Fruit fly (Drosophila melanogaster) whole organism, embryonic: ENCODE measurements around the gene CG15347.

Experiments
- Ada2b ChIP-seq: fragments of 200-800 bp; sonication (Bioruptor generic); IDR thresholded peaks from 2 replicates; pipeline ENCODE4 v1.3.6; 2022; ENCODE audit warnings: missing biosample characterization, missing genetic modification characterization
- CG10209 ChIP-seq: fragments of 200-800 bp; sonication (Bioruptor generic); optimal IDR thresholded peaks from 3 replicates; lab custom pipeline; 2017; ENCODE audit warnings: missing biosample characterization, mild to moderate bottlenecking, missing genetic modification characterization, missing genetic modification reagents
- CG11085 ChIP-seq: fragments of 200-800 bp; sonication (Bioruptor generic); IDR thresholded peaks from 2 replicates; pipeline ENCODE4 v1.3.6; 2022; ENCODE audit warnings: missing biosample characterization, missing genetic modification characterization
- CG14710 ChIP-seq: fragments of 200-800 bp; sonication (Bioruptor generic); optimal IDR thresholded peaks from 3 replicates; lab custom pipeline; 2019; ENCODE audit warnings: missing biosample characterization, mild to moderate bottlenecking, missing genetic modification characterization, moderate library complexity
- CG14965 ChIP-seq: fragments of 200-800 bp; sonication (Bioruptor generic); optimal IDR thresholded peaks from 2 replicates; lab custom pipeline; 2016; ENCODE audit warnings: missing biosample characterization, missing genetic modification characterization, borderline replicate concordance
- CG2116 ChIP-seq: fragments of 200-800 bp; sonication (Bioruptor generic); optimal IDR thresholded peaks from 3 replicates; lab custom pipeline; 2018; ENCODE audit warnings: missing biosample characterization, mild to moderate bottlenecking, missing genetic modification characterization
- CG3065 ChIP-seq: fragments of 200-800 bp; sonication (Bioruptor generic); optimal IDR thresholded peaks from 2 replicates; lab custom pipeline; 2016; ENCODE audit warnings: missing biosample characterization, missing genetic modification characterization
- CG3838 ChIP-seq: fragments of 200-800 bp; sonication (Bioruptor generic); optimal IDR thresholded peaks from 3 replicates; lab custom pipeline; 2016; ENCODE audit warnings: missing biosample characterization, missing genetic modification characterization
- CG8089 ChIP-seq: fragments of 200-800 bp; sonication (Bioruptor generic); optimal IDR thresholded peaks from 3 replicates; lab custom pipeline; 2016; ENCODE audit warnings: missing biosample characterization, missing genetic modification characterization
- CG8924 ChIP-seq: fragments of 200-800 bp; optimal IDR thresholded peaks from 3 replicates; lab custom pipeline; 2019; ENCODE audit warnings: missing biosample characterization, mild to moderate bottlenecking, missing genetic modification characterization, moderate library complexity
- Camta ChIP-seq: fragments of 200-800 bp; sonication (Bioruptor generic); optimal IDR thresholded peaks from 2 replicates; lab custom pipeline; 2016; ENCODE audit warnings: missing biosample characterization, missing genetic modification characterization
- CkIIα-i1 ChIP-seq: fragments of 200-800 bp; sonication (Bioruptor generic); IDR thresholded peaks from 2 replicates; pipeline ENCODE4 v1.3.6; 2022; ENCODE audit warnings: missing biosample characterization, missing genetic modification characterization
- Dip2 ChIP-seq: fragments of 200-800 bp; sonication (Bioruptor generic); IDR thresholded peaks from 2 replicates; pipeline ENCODE4 v1.3.6; 2022; ENCODE audit warnings: missing biosample characterization, missing genetic modification characterization
- Dip3 ChIP-seq: fragments of 200-800 bp; sonication (Bioruptor generic); optimal IDR thresholded peaks from 3 replicates; lab custom pipeline; 2016; ENCODE audit warnings: missing biosample characterization, missing genetic modification characterization
- Doc2 ChIP-seq: fragments of 200-800 bp; sonication (Bioruptor generic); IDR thresholded peaks from 2 replicates; pipeline ENCODE4 v1.3.6; 2022; ENCODE audit warnings: missing biosample characterization, missing genetic modification characterization
- Dp ChIP-seq: fragments of 200-800 bp; sonication (Bioruptor generic); optimal IDR thresholded peaks from 2 replicates; lab custom pipeline; 2018; ENCODE audit warnings: missing biosample characterization, mild to moderate bottlenecking, missing genetic modification characterization, moderate library complexity
- Dref ChIP-seq: fragments of 200-800 bp; sonication (Bioruptor generic); IDR thresholded peaks from 2 replicates; pipeline ENCODE4 v1.3.6; 2022; ENCODE audit warnings: missing biosample characterization, missing genetic modification characterization
- Drgx ChIP-seq: fragments of 200-800 bp; sonication (Bioruptor generic); IDR thresholded peaks from 2 replicates; pipeline ENCODE4 v1.3.6; 2022; ENCODE audit warnings: missing biosample characterization, missing genetic modification characterization
- E2f1 ChIP-seq: fragments of 200-800 bp; sonication (Bioruptor generic); IDR thresholded peaks from 2 replicates; pipeline ENCODE4 v1.3.6; 2022; ENCODE audit warnings: missing biosample characterization, missing genetic modification characterization
- E2f2 ChIP-seq: fragments of 200-800 bp; sonication (Bioruptor generic); IDR thresholded peaks from 2 replicates; pipeline ENCODE4 v1.3.6; 2022; ENCODE audit warnings: missing biosample characterization, missing genetic modification characterization
- Gsc ChIP-seq: fragments of 200-800 bp; sonication (Bioruptor generic); IDR thresholded peaks from 2 replicates; pipeline ENCODE4 v1.3.6; 2022; ENCODE audit warnings: missing biosample characterization, missing genetic modification characterization
- H15 ChIP-seq: fragments of 200-800 bp; sonication (Bioruptor generic); IDR thresholded peaks from 3 replicates; pipeline ENCODE4 v1.3.6; 2022; ENCODE audit warnings: missing biosample characterization, missing genetic modification characterization
- Med ChIP-seq: fragments of 200-800 bp; sonication (Bioruptor generic); peaks from one replicate; lab custom pipeline; 2016; ENCODE audit warnings: missing biosample characterization, missing genetic modification characterization, mild to moderate bottlenecking, inconsistent platforms, moderate library complexity
- Neu2 ChIP-seq: fragments of 200-800 bp; sonication (Bioruptor generic); optimal IDR thresholded peaks from 3 replicates; lab custom pipeline; 2016; ENCODE audit warnings: missing biosample characterization, missing genetic modification characterization, borderline replicate concordance
- Ptx1 ChIP-seq: fragments of 200-800 bp; sonication (Bioruptor generic); IDR thresholded peaks from 2 replicates; pipeline ENCODE4 v1.3.6; 2022; ENCODE audit warnings: missing biosample characterization, missing genetic modification characterization
- Sox102F ChIP-seq: fragments of 200-800 bp; sonication (Bioruptor generic); optimal IDR thresholded peaks from 2 replicates; lab custom pipeline; 2018; ENCODE audit warnings: missing biosample characterization, mild to moderate bottlenecking, missing genetic modification characterization, moderate library complexity
- Sry-δ ChIP-seq: fragments of 200-800 bp; sonication (Bioruptor generic); optimal IDR thresholded peaks from 2 replicates; lab custom pipeline; 2016; ENCODE audit warnings: missing biosample characterization, missing genetic modification characterization
- Stat92E ChIP-seq, 3 experiments: fragments of >200 bp in 2 of 3; fragments of 200-800 bp in 1 of 3; sonication (Bioruptor generic) in 1 of 3; optimal IDR thresholded peaks; 2 replicates each; lab custom pipeline; 2017 to 2019; ENCODE audit warnings: missing biosample characterization in 3 of 3, missing genetic modification characterization in 3 of 3, mild to moderate bottlenecking in 1 of 3, moderate library complexity in 1 of 3
- Usf ChIP-seq: fragments of 200-800 bp; sonication (Bioruptor generic); optimal IDR thresholded peaks from 2 replicates; lab custom pipeline; 2017; ENCODE audit warnings: missing genotype, missing biosample characterization, missing genetic modification characterization
- ash1 ChIP-seq: fragments of 200-800 bp; sonication (Bioruptor generic); optimal IDR thresholded peaks from 2 replicates; lab custom pipeline; 2018; ENCODE audit warnings: missing biosample characterization, mild to moderate bottlenecking, missing genetic modification characterization
- cato ChIP-seq: fragments of 200-800 bp; sonication (Bioruptor generic); optimal IDR thresholded peaks from 2 replicates; lab custom pipeline; 2016; ENCODE audit warnings: missing biosample characterization, missing genetic modification characterization, borderline replicate concordance
- da ChIP-seq: fragments of 200-800 bp; sonication (Bioruptor generic); optimal IDR thresholded peaks from 2 replicates; lab custom pipeline; 2016; ENCODE audit warnings: missing biosample characterization, missing genetic modification characterization
- fd64A ChIP-seq: fragments of 200-800 bp; sonication (Bioruptor generic); optimal IDR thresholded peaks from 3 replicates; lab custom pipeline; 2018; ENCODE audit warnings: missing biosample characterization, mild to moderate bottlenecking, missing genetic modification characterization
- ftz-f1 ChIP-seq: fragments of 200-800 bp; sonication (Bioruptor generic); optimal IDR thresholded peaks from 2 replicates; lab custom pipeline; 2016; ENCODE audit warnings: missing biosample characterization, missing genetic modification characterization
- gfzf ChIP-seq: fragments of 200-800 bp; sonication (Bioruptor generic); optimal IDR thresholded peaks from 2 replicates; lab custom pipeline; 2016; ENCODE audit warnings: missing biosample characterization, mild to moderate bottlenecking, missing genetic modification characterization, moderate library complexity
- hbn ChIP-seq: fragments of 200-800 bp; sonication (Bioruptor generic); IDR thresholded peaks from 2 replicates; pipeline ENCODE4 v1.3.6; 2022; ENCODE audit warnings: missing biosample characterization, missing genetic modification characterization; ENCODE audit not compliant: partially characterized antibody
- hkb ChIP-seq, 2 experiments: fragments of 200-800 bp in 1 of 2; fragments of >200 bp in 1 of 2; sonication (Bioruptor generic) in 1 of 2; IDR thresholded peaks in 1 of 2; optimal IDR thresholded peaks in 1 of 2; 2 replicates each; pipeline versions ENCODE4 v1.3.6 to Lab custom; 2017 to 2022; ENCODE audit warnings: missing biosample characterization in 1 of 2, missing genetic modification characterization in 1 of 2
- luna ChIP-seq: fragments of 200-800 bp; sonication (Bioruptor generic); optimal IDR thresholded peaks from 2 replicates; lab custom pipeline; 2016; ENCODE audit warnings: missing biosample characterization, missing genetic modification characterization
- pho ChIP-seq: fragments of 200-800 bp; sonication (Bioruptor generic); optimal IDR thresholded peaks from 2 replicates; lab custom pipeline; 2016; ENCODE audit warnings: missing biosample characterization, missing genetic modification characterization
- pzg ChIP-seq: fragments of 200-800 bp; sonication (Bioruptor generic); optimal IDR thresholded peaks from 3 replicates; lab custom pipeline; 2018; ENCODE audit warnings: missing biosample characterization, mild to moderate bottlenecking, missing genetic modification characterization, moderate library complexity
- row ChIP-seq: fragments of 200-800 bp; sonication (Bioruptor generic); IDR thresholded peaks from 3 replicates; pipeline ENCODE4 v1.3.6; 2022; ENCODE audit warnings: missing biosample characterization, missing genetic modification characterization
- run ChIP-seq: fragments of 200-800 bp; sonication (Bioruptor generic); optimal IDR thresholded peaks from 3 replicates; lab custom pipeline; 2018; ENCODE audit warnings: missing biosample characterization, mild to moderate bottlenecking, missing genetic modification characterization
- sens ChIP-seq: fragments of 200-800 bp; sonication (Bioruptor generic); peaks from one replicate; lab custom pipeline; 2016; ENCODE audit warnings: missing biosample characterization, missing genetic modification characterization
- sens-2 ChIP-seq: fragments of 200-800 bp; sonication (Bioruptor generic); IDR thresholded peaks from 2 replicates; pipeline ENCODE4 v1.3.6; 2022; ENCODE audit warnings: missing biosample characterization, missing genetic modification characterization
- stwl ChIP-seq: fragments of 200-800 bp; sonication (Bioruptor generic); optimal IDR thresholded peaks from 3 replicates; lab custom pipeline; 2018; ENCODE audit warnings: missing biosample characterization, mild to moderate bottlenecking, missing genetic modification characterization, moderate library complexity
- ttk ChIP-seq: fragments of 200-800 bp; sonication (Bioruptor generic); IDR thresholded peaks from 2 replicates; pipeline ENCODE4 v2.1.2; 2022; ENCODE audit warnings: missing biosample characterization, missing genetic modification characterization
- vfl ChIP-seq: fragments of 200-800 bp; sonication (Bioruptor generic); optimal IDR thresholded peaks from 2 replicates; lab custom pipeline; 2016; ENCODE audit warnings: missing biosample characterization, missing genetic modification characterization
- wdn ChIP-seq: fragments of 200-800 bp; sonication (Bioruptor generic); IDR thresholded peaks from 2 replicates; pipeline ENCODE4 v1.3.6; 2022; ENCODE audit warnings: missing biosample characterization, missing genetic modification characterization
- yki ChIP-seq: fragments of >200 bp; optimal IDR thresholded peaks from 3 replicates; lab custom pipeline; 2018

The CG15347 gene

dm6 chrX:8442161-8442560, 18.5 kb downstream of the CG15347 start, which contains the start of gene CG12123 (continued):
- TF ChIP-seq hbn (GFP tag; lab: Robert Waterston, UW) (no peak), Sry-δ (GFP tag; lab: Kevin White, UChicago) (peak; percentile 7), Gsc (GFP tag; lab: Robert Waterston, UW) (no peak), Doc2 (GFP tag; lab: Robert Waterston, UW) (no peak), wdn (GFP tag; lab: Robert Waterston, UW) (no peak), CG8089 (GFP tag; lab: Kevin White, UChicago) (no peak), Usf (GFP tag; lab: Kevin White, UChicago) (no peak), Dref (GFP tag; lab: Robert Waterston, UW) (peak; percentile 65), stwl (tag; lab: Kevin White, UChicago) (peak; percentile 5), Stat92E (GFP tag; optimal IDR thresholded peaks at IDR 0.05; lab: Kevin White, UChicago) (peak in 1 of 3 experiments; percentile 3), Sox102F (no peak), sens-2 (GFP tag; lab: Robert Waterston, UW) (no peak), Ada2b (GFP tag; lab: Robert Waterston, UW) (no peak), sens (GFP tag; lab: Kevin White, UChicago) (peak; percentile 21), CG11085 (no peak), Dp (peak; percentile 82), H15 (GFP tag; lab: Robert Waterston, UW) (no peak), run (tag; lab: Kevin White, UChicago) (no peak), vfl (GFP tag; lab: Kevin White, UChicago) (no peak), E2f1 (GFP tag; lab: Robert Waterston, UW) (0 out of 2 replicates have a peak, but pooled peaks have one; percentile 16), CG2116 (GFP tag; lab: Kevin White, UChicago) (no peak), CG8924 (tag; lab: Kevin White, UChicago) (peak; percentile 55), cato (GFP tag; lab: Kevin White, UChicago) (no peak), CkIIα-i1 (GFP tag; lab: Robert Waterston, UW) (no peak), CG3838 (GFP tag; lab: Kevin White, UChicago) (no peak), luna (GFP tag; lab: Kevin White, UChicago) (no peak), Ptx1 (GFP tag; lab: Robert Waterston, UW) (no peak), fd64A (no peak), Dip2 (no peak), CG14965 (GFP tag; lab: Kevin White, UChicago) (no peak), row (0 out of 3 replicates have a peak, but pooled peaks have one; percentile 19), pzg (GFP tag; lab: Kevin White, UChicago) (peak; percentile 72), Camta (no peak), CG14710 (tag; lab: Kevin White, UChicago) (peak; percentile 95), CG3065 (no peak), Dip3 (GFP tag; lab: Kevin White, UChicago) (no peak), gfzf (GFP tag; lab: Kevin White, UChicago) (peak; percentile 76), hkb (optimal IDR thresholded peaks at IDR 0.05; lab: Kevin White, UChicago) (peak; percentile 21), hkb (GFP tag; IDR thresholded peaks at IDR 0.05; lab: Robert Waterston, UW) (no peak), Neu2 (GFP tag; lab: Kevin White, UChicago) (no peak), pho (GFP tag; lab: Kevin White, UChicago) (no peak), CG10209 (GFP tag; lab: Kevin White, UChicago) (no peak), E2f2 (GFP tag; lab: Robert Waterston, UW) (peak; percentile 85), da (GFP tag; lab: Kevin White, UChicago) (no peak), ftz-f1 (GFP tag; lab: Kevin White, UChicago) (no peak), ttk (GFP tag; lab: Robert Waterston, UW) (no peak), Med (peak; percentile 24), ash1 (GFP tag; lab: Kevin White, UChicago) (no peak), yki (lab: Kevin White, UChicago) (no peak), Drgx (GFP tag; lab: Robert Waterston, UW) (no peak)
